Fruit fly (Drosophila melanogaster): ENCODE measurements around the gene Tango14.

- TF ChIP-seq eg (GFP tag; IDR thresholded peaks at IDR 0.05): no peak
- TF ChIP-seq CG16779 (tag; optimal IDR thresholded peaks at IDR 0.05): no peak
- TF ChIP-seq CG9139 (GFP tag; optimal IDR thresholded peaks at IDR 0.05): no peak
- no peak for TF ChIP-seq OdsH (GFP tag; optimal IDR thresholded peaks at IDR 0.05)
- TF ChIP-seq esn (GFP tag; optimal IDR thresholded peaks at IDR 0.05): no peak
- TF ChIP-seq Eip93F (GFP tag; optimal IDR thresholded peaks at IDR 0.05): no peak
- TF ChIP-seq Blimp-1 (GFP tag; optimal IDR thresholded peaks at IDR 0.05): no peak
- TF ChIP-seq CG11294 (GFP tag; IDR thresholded peaks at IDR 0.05): no peak
- no peak for TF ChIP-seq Sox102F (GFP tag; optimal IDR thresholded peaks at IDR 0.05)
- no peak for TF ChIP-seq spab (GFP tag; optimal IDR thresholded peaks at IDR 0.05)
- no peak for TF ChIP-seq vri (GFP tag; optimal IDR thresholded peaks at IDR 0.05)
- TF ChIP-seq Sox14 (GFP tag; optimal IDR thresholded peaks at IDR 0.05): no peak
- TF ChIP-seq topi (GFP tag; optimal IDR thresholded peaks at IDR 0.05): no peak
- no peak for TF ChIP-seq CG6854 (GFP tag; optimal IDR thresholded peaks at IDR 0.05)
These were observed 15.2 kb upstream of the Tango14 start for dm6 chr2L:1143286-1143685.
